Worm (Caenorhabditis elegans) whole organism, L1 larva: ENCODE results near the gene lro-1.
A peak's percentile ranks its signal among the peaks of the same experiment; 100 is the strongest.

Source experiments
- C04F5.9 ChIP-seq: sonication (generic microtip); optimal IDR thresholded peaks from 2 replicates; lab custom pipeline; 2016; ENCODE audit warnings: missing genetic modification characterization, missing compliant biosample characterization
- C16A3.4 ChIP-seq: fragments of 150-350 bp; optimal IDR thresholded peaks from 2 replicates; lab custom pipeline; 2014; ENCODE audit warnings: missing biosample characterization, missing genetic modification characterization
- F16B12.6 ChIP-seq: fragments of 150-350 bp; optimal IDR thresholded peaks from 2 replicates; lab custom pipeline; 2014; ENCODE audit warnings: missing biosample characterization, missing genetic modification characterization
- aha-1 ChIP-seq: fragments of 150-350 bp; optimal IDR thresholded peaks from 2 replicates; lab custom pipeline; 2014; ENCODE audit warnings: missing biosample characterization, missing genetic modification characterization
- ama-1 ChIP-seq: fragments of 150-350 bp; optimal IDR thresholded peaks from 2 replicates; lab custom pipeline; 2014
- blmp-1 ChIP-seq: fragments of 150-350 bp; optimal IDR thresholded peaks from 2 replicates; lab custom pipeline; 2014; ENCODE audit warnings: missing biosample characterization, missing genetic modification characterization
- ceh-82 ChIP-seq, 3 experiments: fragments of 150-350 bp in 1 of 3; sonication (generic microtip) in 2 of 3; optimal IDR thresholded peaks; 2 replicates each; lab custom pipeline; 2014 to 2017; ENCODE audit warnings: missing biosample characterization in 3 of 3, missing genetic modification characterization in 3 of 3
- ceh-90 ChIP-seq: sonication (generic microtip); optimal IDR thresholded peaks from 2 replicates; lab custom pipeline; 2016; ENCODE audit warnings: missing genetic modification characterization, missing compliant biosample characterization
- ces-1 ChIP-seq: fragments of 150-350 bp; optimal IDR thresholded peaks from 2 replicates; lab custom pipeline; 2014; ENCODE audit warnings: missing biosample characterization, missing genetic modification reagents, missing genetic modification characterization
- dsc-1 ChIP-seq: sonication (generic microtip); optimal IDR thresholded peaks from 2 replicates; lab custom pipeline; 2016; ENCODE audit warnings: mild to moderate bottlenecking, missing genetic modification characterization, missing compliant biosample characterization
- efl-3 ChIP-seq: fragments of 200-800 bp; sonication (Bioruptor generic); optimal IDR thresholded peaks from 2 replicates; lab custom pipeline; 2018; ENCODE audit warnings: mild to moderate bottlenecking, missing genetic modification characterization, missing compliant biosample characterization
- egl-13 ChIP-seq: sonication (generic microtip); optimal IDR thresholded peaks from 2 replicates; lab custom pipeline; 2016; ENCODE audit warnings: missing genotype, missing genetic modification reagents, missing genetic modification characterization, missing compliant biosample characterization
- ets-5 ChIP-seq: fragments of 200-800 bp; sonication (Bioruptor generic); IDR thresholded peaks from 2 replicates; pipeline ENCODE4 v1.3.6; 2022; ENCODE audit warnings: missing genetic modification characterization, missing compliant biosample characterization
- fkh-10 ChIP-seq: sonication (generic microtip); optimal IDR thresholded peaks from 2 replicates; lab custom pipeline; 2017; ENCODE audit warnings: missing biosample characterization, missing genetic modification reagents, missing genetic modification characterization
- fkh-4 ChIP-seq: sonication (generic microtip); optimal IDR thresholded peaks from 2 replicates; lab custom pipeline; 2016; ENCODE audit warnings: missing compliant biosample characterization, missing genetic modification characterization, borderline replicate concordance
- fkh-8 ChIP-seq: sonication (generic microtip); optimal IDR thresholded peaks from 2 replicates; lab custom pipeline; 2016; ENCODE audit warnings: mild to moderate bottlenecking, missing genetic modification characterization, missing compliant biosample characterization
- fos-1 ChIP-seq: fragments of 150-350 bp; optimal IDR thresholded peaks from 2 replicates; lab custom pipeline; 2014; ENCODE audit warnings: missing biosample characterization, missing genetic modification characterization
- hpl-2 ChIP-seq: fragments of 150-350 bp; optimal IDR thresholded peaks from 2 replicates; lab custom pipeline; 2014; ENCODE audit warnings: missing biosample characterization, missing genetic modification reagents, missing genetic modification characterization
- isw-1 ChIP-seq: fragments of 200-800 bp; sonication (Bioruptor generic); IDR thresholded peaks from 2 replicates; pipeline ENCODE4 v1.3.6; 2022; ENCODE audit warnings: missing genetic modification characterization, missing compliant biosample characterization
- jun-1 ChIP-seq: fragments of 150-350 bp; optimal IDR thresholded peaks from 2 replicates; lab custom pipeline; 2014; ENCODE audit warnings: missing biosample characterization, missing genetic modification reagents, missing genetic modification characterization
- lin-35 ChIP-seq, 2 experiments: fragments of 150-350 bp; optimal IDR thresholded peaks; 2 replicates each; lab custom pipeline; 2014; ENCODE audit warnings: missing biosample characterization in 2 of 2, missing genetic modification characterization in 2 of 2, missing genetic modification reagents in 2 of 2
- lin-39 ChIP-seq: fragments of 150-350 bp; optimal IDR thresholded peaks from 2 replicates; lab custom pipeline; 2014; ENCODE audit warnings: missing biosample characterization, missing genetic modification reagents, missing genetic modification characterization
- mab-9 ChIP-seq: fragments of 200-800 bp; sonication (Bioruptor generic); IDR thresholded peaks from 2 replicates; pipeline ENCODE4 v1.3.6; 2022; ENCODE audit warnings: missing genetic modification reagents, missing genetic modification characterization, missing compliant biosample characterization
- mdl-1 ChIP-seq, 2 experiments: fragments of 150-350 bp; optimal IDR thresholded peaks; 2 replicates each; lab custom pipeline; 2014 to 2017; ENCODE audit warnings: missing biosample characterization in 2 of 2, missing genetic modification characterization in 2 of 2, inconsistent platforms in 1 of 2
- mef-2 ChIP-seq: fragments of 150-350 bp; optimal IDR thresholded peaks from 2 replicates; lab custom pipeline; 2014; ENCODE audit warnings: missing biosample characterization, missing genetic modification characterization
- nhr-11 ChIP-seq: fragments of 150-350 bp; optimal IDR thresholded peaks from 2 replicates; lab custom pipeline; 2014; ENCODE audit warnings: missing biosample characterization, missing genetic modification characterization
- nhr-237 ChIP-seq: fragments of 150-350 bp; optimal IDR thresholded peaks from 2 replicates; lab custom pipeline; 2014; ENCODE audit warnings: missing biosample characterization, missing genetic modification characterization
- nhr-28 ChIP-seq: fragments of 150-350 bp; optimal IDR thresholded peaks from 2 replicates; lab custom pipeline; 2014; ENCODE audit warnings: missing biosample characterization, missing genetic modification characterization
- nhr-47 ChIP-seq: sonication (generic microtip); optimal IDR thresholded peaks from 2 replicates; lab custom pipeline; 2016; ENCODE audit warnings: mild to moderate bottlenecking, missing genetic modification characterization, moderate library complexity, missing compliant biosample characterization
- nhr-71 ChIP-seq: sonication (generic microtip); optimal IDR thresholded peaks from 2 replicates; lab custom pipeline; 2016; ENCODE audit warnings: mild to moderate bottlenecking, missing genetic modification characterization, moderate library complexity, missing compliant biosample characterization
- nhr-76 ChIP-seq: sonication (generic microtip); optimal IDR thresholded peaks from 2 replicates; lab custom pipeline; 2017; ENCODE audit warnings: missing biosample characterization, missing genetic modification characterization
- nhr-84 ChIP-seq: sonication (generic microtip); optimal IDR thresholded peaks from 2 replicates; lab custom pipeline; 2017; ENCODE audit warnings: missing biosample characterization, missing genetic modification characterization
- nhr-90 ChIP-seq: sonication (generic microtip); optimal IDR thresholded peaks from 2 replicates; lab custom pipeline; 2016; ENCODE audit warnings: mild to moderate bottlenecking, missing genetic modification characterization, missing compliant biosample characterization; ENCODE audit not compliant: poor library complexity
- pag-3 ChIP-seq: sonication (generic microtip); optimal IDR thresholded peaks from 2 replicates; lab custom pipeline; 2017; ENCODE audit warnings: missing genetic modification characterization, mild to moderate bottlenecking, missing compliant biosample characterization, antibody characterized with exemption, borderline replicate concordance; ENCODE audit not compliant: insufficient read depth
- pax-3 ChIP-seq: fragments of 200-800 bp; sonication (Bioruptor generic); optimal IDR thresholded peaks from 2 replicates; lab custom pipeline; 2018; ENCODE audit warnings: mild to moderate bottlenecking, missing genetic modification characterization, moderate library complexity, missing compliant biosample characterization
- pqm-1 ChIP-seq: sonication (generic microtip); optimal IDR thresholded peaks from 3 replicates; lab custom pipeline; 2017; ENCODE audit warnings: missing biosample characterization, missing genetic modification characterization
- rnt-1 ChIP-seq: sonication (generic microtip); optimal IDR thresholded peaks from 2 replicates; lab custom pipeline; 2016; ENCODE audit warnings: mild to moderate bottlenecking, missing genetic modification characterization, moderate library complexity, missing compliant biosample characterization
- sox-4 ChIP-seq: sonication (generic microtip); optimal IDR thresholded peaks from 2 replicates; lab custom pipeline; 2016; ENCODE audit warnings: missing genetic modification characterization, missing compliant biosample characterization
- sup-37 ChIP-seq: fragments of 200-800 bp; sonication (Bioruptor generic); optimal IDR thresholded peaks from 2 replicates; lab custom pipeline; 2018; ENCODE audit warnings: mild to moderate bottlenecking, missing genetic modification characterization, missing compliant biosample characterization
- unc-62 ChIP-seq: fragments of 150-350 bp; optimal IDR thresholded peaks from 2 replicates; lab custom pipeline; 2014; ENCODE audit warnings: missing biosample characterization, missing genetic modification reagents, missing genetic modification characterization
- unc-98 ChIP-seq: fragments of 200-800 bp; sonication (Bioruptor generic); IDR thresholded peaks from 2 replicates; pipeline ENCODE4 v1.3.6; 2022; ENCODE audit warnings: missing genetic modification characterization, missing compliant biosample characterization
- vab-15 ChIP-seq: sonication (generic microtip); optimal IDR thresholded peaks from 2 replicates; lab custom pipeline; 2017; ENCODE audit warnings: missing genotype, mild to moderate bottlenecking, missing genetic modification characterization, missing compliant biosample characterization
- zag-1 ChIP-seq: fragments of 150-350 bp; optimal IDR thresholded peaks from 2 replicates; lab custom pipeline; 2014; ENCODE audit warnings: missing biosample characterization, missing genetic modification characterization
- zip-4 ChIP-seq: fragments of 200-800 bp; sonication (Bioruptor generic); optimal IDR thresholded peaks from 2 replicates; lab custom pipeline; 2018; ENCODE audit warnings: mild to moderate bottlenecking, missing genetic modification characterization, moderate library complexity, missing compliant biosample characterization
- ztf-11 ChIP-seq, 2 experiments: sonication (generic microtip); optimal IDR thresholded peaks; 2 replicates each; lab custom pipeline; 2016 to 2017; ENCODE audit warnings: missing genetic modification characterization in 2 of 2, missing biosample characterization in 1 of 2, missing compliant biosample characterization in 1 of 2
- ztf-4 ChIP-seq: fragments of 150-350 bp; optimal IDR thresholded peaks from 2 replicates; lab custom pipeline; 2014; ENCODE audit warnings: missing biosample characterization, missing genetic modification characterization

lro-1 gene

ce11 chrX:6292143-6292542 lies 20.3 kb downstream of the lro-1 start (continued):
- peak; percentile 53 for TF ChIP-seq nhr-90 (tag; lab: Kevin White, UChicago)
- TF ChIP-seq egl-13 (tag; lab: Kevin White, UChicago) = peak; percentile 31
- TF ChIP-seq aha-1 (tag; lab: Kevin White, UChicago) = no peak
- TF ChIP-seq mab-9 (GFP tag; lab: Robert Waterston, UW) = no peak
- no peak for TF ChIP-seq ceh-90 (tag; lab: Kevin White, UChicago)
- TF ChIP-seq fos-1 (tag; lab: Kevin White, UChicago) = no peak
- no peak for TF ChIP-seq fkh-10 (GFP tag; lab: Kevin White, UChicago)
- no peak for TF ChIP-seq nhr-237 (tag; lab: Kevin White, UChicago)
- peak; percentile 62 for TF ChIP-seq nhr-71 (tag; lab: Kevin White, UChicago)
- no peak for TF ChIP-seq unc-98 (GFP tag; lab: Robert Waterston, UW)
- TF ChIP-seq mdl-1 (tag; optimal IDR thresholded peaks at IDR 0.05; lab: Kevin White, UChicago) = peak in 1 of 2 experiments; percentile 43
- TF ChIP-seq, all 84 proteins: peak for 32

ce11 chrX:6292812-6293211 lies 20.9 kb downstream of the lro-1 start, which contains the start of gene mom-1:
Gene mom-1 (plus strand): TSS chrX:6293112.
- no peak for TF ChIP-seq nhr-76 (tag; lab: Kevin White, UChicago)
- TF ChIP-seq ceh-90 (tag; lab: Kevin White, UChicago) = no peak
- no peak for TF ChIP-seq unc-98 (GFP tag; lab: Robert Waterston, UW)
- TF ChIP-seq fkh-8 (tag; lab: Kevin White, UChicago) = no peak
- TF ChIP-seq egl-13 (tag; lab: Kevin White, UChicago) = no peak
- no peak for TF ChIP-seq nhr-11 (tag; lab: Kevin White, UChicago)
- no peak for TF ChIP-seq fkh-4
- TF ChIP-seq unc-62 (GFP tag; lab: Kevin White, UChicago) = no peak

- peak; percentile 98 for TF ChIP-seq rnt-1 (tag; lab: Kevin White, UChicago)
- TF ChIP-seq dsc-1 (tag; lab: Kevin White, UChicago) = peak; percentile 100
- peak; percentile 100 for TF ChIP-seq jun-1
- peak; percentile 66 for TF ChIP-seq zag-1 (tag; lab: Kevin White, UChicago)
- TF ChIP-seq ztf-4 (tag; lab: Kevin White, UChicago) = peak; percentile 99
- peak; percentile 64 to 96 for TF ChIP-seq mdl-1 (tag; optimal IDR thresholded peaks at IDR 0.05; lab: Kevin White, UChicago)
- TF ChIP-seq mef-2 (tag; lab: Kevin White, UChicago) = peak; percentile 90
- peak; percentile 96 for TF ChIP-seq pax-3
- peak; percentile 92 for TF ChIP-seq C04F5.9 (tag; lab: Kevin White, UChicago)
- peak; percentile 100 for TF ChIP-seq fkh-10 (GFP tag; lab: Kevin White, UChicago)
- peak; percentile 99 for TF ChIP-seq fos-1 (tag; lab: Kevin White, UChicago)
- TF ChIP-seq nhr-47 (tag; lab: Kevin White, UChicago) = peak; percentile 100
- TF ChIP-seq nhr-28 (tag; lab: Kevin White, UChicago) = peak; percentile 62
- peak; percentile 100 for TF ChIP-seq nhr-90 (tag; lab: Kevin White, UChicago)
- peak; percentile 60 for TF ChIP-seq ama-1 (lab: Kevin White, UChicago)
- TF ChIP-seq ztf-11 (tag; optimal IDR thresholded peaks at IDR 0.05; lab: Kevin White, UChicago) = peak; percentile 84 to 98
- TF ChIP-seq fkh-8 (tag; lab: Kevin White, UChicago) = peak; percentile 99
- peak; percentile 81 for TF ChIP-seq vab-15 (tag; lab: Kevin White, UChicago)
- TF ChIP-seq nhr-237 (tag; lab: Kevin White, UChicago) = peak; percentile 98
- TF ChIP-seq nhr-84 (tag; lab: Kevin White, UChicago) = peak; percentile 52
- no peak for TF ChIP-seq pag-3 (tag; lab: Kevin White, UChicago)
- TF ChIP-seq sox-4 (tag; lab: Kevin White, UChicago) = peak; percentile 99
- peak; percentile 55 for TF ChIP-seq ceh-90 (tag; lab: Kevin White, UChicago)
- peak; percentile 99 for TF ChIP-seq C16A3.4 (tag; lab: Kevin White, UChicago)
- TF ChIP-seq lin-35 (GFP tag; optimal IDR thresholded peaks at IDR 0.05; lab: Kevin White, UChicago) = peak; percentile 82 to 93
- peak; percentile 98 for TF ChIP-seq pqm-1 (tag; lab: Kevin White, UChicago)
- TF ChIP-seq hpl-2 (GFP tag; lab: Kevin White, UChicago) = peak; percentile 98
- TF ChIP-seq F16B12.6 (tag; lab: Kevin White, UChicago) = peak; percentile 61
- peak; percentile 97 for TF ChIP-seq sup-37 (GFP tag; lab: Kevin White, UChicago)
- peak; percentile 93 for TF ChIP-seq isw-1
- peak; percentile 98 for TF ChIP-seq mab-9 (GFP tag; lab: Robert Waterston, UW)
- peak; percentile 54 for TF ChIP-seq blmp-1 (tag; lab: Kevin White, UChicago)
- TF ChIP-seq lin-39 (tag; lab: Kevin White, UChicago) = peak; percentile 99
- TF ChIP-seq nhr-11 (tag; lab: Kevin White, UChicago) = peak; percentile 99
- peak; percentile 98 to 100 (median 99) for TF ChIP-seq ceh-82 (tag; optimal IDR thresholded peaks at IDR 0.05; lab: Kevin White, UChicago)
- no peak for TF ChIP-seq unc-62 (GFP tag; lab: Kevin White, UChicago)
- TF ChIP-seq efl-3 (GFP tag; lab: Kevin White, UChicago) = peak; percentile 97
- TF ChIP-seq ets-5 = no peak
- TF ChIP-seq zip-4 = peak; percentile 96
- TF ChIP-seq ces-1 (GFP tag; lab: Kevin White, UChicago) = peak; percentile 96
These were observed 24.5 kb downstream of the lro-1 start for ce11 chrX:6296402-6296844.
